Fruit fly (Drosophila melanogaster) whole organism: ENCODE results near the gene shd.

ENCODE experiments used
- CG8478 ChIP-seq: fragments of >200 bp; optimal IDR thresholded peaks from 2 replicates; lab custom pipeline; 2018; ENCODE audit warnings: inconsistent platforms
- Dll ChIP-seq: fragments of >200 bp; optimal IDR thresholded peaks from 2 replicates; lab custom pipeline; 2017
- EcR ChIP-seq, 2 experiments: fragments of >200 bp; optimal IDR thresholded peaks; 2 replicates each; lab custom pipeline; 2017; ENCODE audit warnings: missing biosample characterization in 2 of 2, missing genetic modification characterization in 2 of 2, missing genetic modification reagents in 2 of 2
- pan ChIP-seq: fragments of >200 bp; optimal IDR thresholded peaks from 2 replicates; lab custom pipeline; 2017
- psq ChIP-seq: fragments of >200 bp; optimal IDR thresholded peaks from 2 replicates; lab custom pipeline; 2017
- usp ChIP-seq: fragments of >200 bp; optimal IDR thresholded peaks from 2 replicates; lab custom pipeline; 2017; ENCODE audit warnings: missing biosample characterization, missing genetic modification characterization, mixed read lengths

shd gene

dm6 chr3L:14616085-14617026, 2.1 kb downstream of the shd start:
- TF ChIP-seq pan (lab: Kevin White, UChicago) (no peak), EcR (GFP tag; optimal IDR thresholded peaks at IDR 0.05; lab: Kevin White, UChicago) (no peak), psq (lab: Kevin White, UChicago) (no peak), Dll (no peak), usp (GFP tag; lab: Kevin White, UChicago) (no peak), CG8478 (lab: Kevin White, UChicago) (no peak)

dm6 chr3L:14617511-14618217, 3.4 kb downstream of the shd start:
- TF ChIP-seq CG8478 (lab: Kevin White, UChicago) (no peak), pan (lab: Kevin White, UChicago) (no peak), psq (lab: Kevin White, UChicago) (no peak), Dll (no peak), usp (GFP tag; lab: Kevin White, UChicago) (no peak), EcR (GFP tag; optimal IDR thresholded peaks at IDR 0.05; lab: Kevin White, UChicago) (no peak)

- no peak for TF ChIP-seq EcR (GFP tag; optimal IDR thresholded peaks at IDR 0.05; lab: Kevin White, UChicago)
- TF ChIP-seq Dll, result no peak
- no peak for TF ChIP-seq pan (lab: Kevin White, UChicago)
- no peak for TF ChIP-seq CG8478 (lab: Kevin White, UChicago)
- no peak for TF ChIP-seq psq (lab: Kevin White, UChicago)
- TF ChIP-seq usp (GFP tag; lab: Kevin White, UChicago), result no peak
Observed at dm6 chr3L:14618424-14618823, 4.2 kb downstream of the shd start.

dm6 chr3L:14618942-14619341, 4.7 kb downstream of the shd start:
- TF ChIP-seq usp (GFP tag; lab: Kevin White, UChicago) (no peak), pan (lab: Kevin White, UChicago) (no peak), CG8478 (lab: Kevin White, UChicago) (no peak), EcR (GFP tag; optimal IDR thresholded peaks at IDR 0.05; lab: Kevin White, UChicago) (no peak), Dll (no peak), psq (lab: Kevin White, UChicago) (no peak)

dm6 chr3L:14621464-14621863, 7.2 kb downstream of the shd start:
- TF ChIP-seq usp (GFP tag; lab: Kevin White, UChicago) (no peak), CG8478 (lab: Kevin White, UChicago) (no peak), EcR (GFP tag; optimal IDR thresholded peaks at IDR 0.05; lab: Kevin White, UChicago) (no peak), pan (lab: Kevin White, UChicago) (no peak)

- TF ChIP-seq psq (lab: Kevin White, UChicago) (no peak), CG8478 (lab: Kevin White, UChicago) (no peak), Dll (no peak), EcR (GFP tag; optimal IDR thresholded peaks at IDR 0.05; lab: Kevin White, UChicago) (no peak), pan (lab: Kevin White, UChicago) (no peak), usp (GFP tag; lab: Kevin White, UChicago) (no peak)
Observed at dm6 chr3L:14622457-14622899, 8.2 kb downstream of the shd start, which contains the start of gene CG9628. Gene CG9628 (plus strand): TSS chr3L:14622796.

dm6 chr3L:14624425-14625309, 10.4 kb downstream of the shd start:
- TF ChIP-seq pan (lab: Kevin White, UChicago) (no peak), EcR (GFP tag; optimal IDR thresholded peaks at IDR 0.05; lab: Kevin White, UChicago) (peak; percentile 11 to 83)

dm6 chr3L:14625568-14625996, 11.3 kb downstream of the shd start:
- no peak for TF ChIP-seq psq (lab: Kevin White, UChicago)
- no peak for TF ChIP-seq pan (lab: Kevin White, UChicago)
- no peak for TF ChIP-seq CG8478 (lab: Kevin White, UChicago)
- no peak for TF ChIP-seq EcR (GFP tag; optimal IDR thresholded peaks at IDR 0.05; lab: Kevin White, UChicago)
- no peak for TF ChIP-seq usp (GFP tag; lab: Kevin White, UChicago)
- no peak for TF ChIP-seq Dll

dm6 chr3L:14631964-14632758, 17.9 kb downstream of the shd start, which contains the start of the genes RecQ5 and dlp:
Gene RecQ5 (minus strand): TSS chr3L:14632077.
Gene dlp (plus strand): TSS chr3L:14632601.
- no peak for TF ChIP-seq Dll

- TF ChIP-seq psq (lab: Kevin White, UChicago) (no peak), pan (lab: Kevin White, UChicago) (no peak), Dll (no peak), usp (GFP tag; lab: Kevin White, UChicago) (no peak), EcR (GFP tag; optimal IDR thresholded peaks at IDR 0.05; lab: Kevin White, UChicago) (no peak), CG8478 (lab: Kevin White, UChicago) (no peak)
Observed at dm6 chr3L:14632908-14633307, 18.6 kb downstream of the shd start.
